Worm (Caenorhabditis elegans): ENCODE data around the gene C06E1.11.

C06E1.11 gene

DNA sequence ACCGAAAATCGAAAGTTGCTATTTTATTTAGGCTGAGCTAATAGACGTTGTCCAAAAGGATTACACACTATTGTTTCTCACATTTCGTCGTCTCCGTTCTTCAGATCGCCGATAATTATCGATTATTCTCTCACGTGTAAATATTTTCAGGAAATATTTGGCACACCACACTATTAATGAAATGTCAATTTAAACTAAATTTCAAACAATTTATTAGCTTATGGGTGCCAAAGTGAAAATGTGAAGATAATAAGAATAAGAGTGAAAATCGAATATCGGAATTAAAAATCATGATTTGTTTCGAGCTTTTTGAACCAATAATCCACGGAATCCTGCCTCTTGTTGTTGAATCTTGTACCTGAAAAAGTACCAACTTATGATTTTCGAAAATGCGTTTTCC is at the start of gene C06E1.11:
TSS of gene C06E1.11 (minus strand) at position 101 of the 400 bp plus-strand sequence.
- TF ChIP-seq ZK546.5 (tag; optimal IDR thresholded peaks at IDR 0.05): no peak
- TF ChIP-seq C34F6.9 (tag; optimal IDR thresholded peaks at IDR 0.05): no peak
- no peak for TF ChIP-seq dmd-4 (tag; optimal IDR thresholded peaks at IDR 0.05)
- no peak for TF ChIP-seq mab-5 (tag; optimal IDR thresholded peaks at IDR 0.05)
- no peak for TF ChIP-seq snpc-4 (tag; optimal IDR thresholded peaks at IDR 0.05)
- TF ChIP-seq nhr-237 (tag; optimal IDR thresholded peaks at IDR 0.05): no peak
- no peak for TF ChIP-seq crh-2 (tag; optimal IDR thresholded peaks at IDR 0.05)
- no peak for TF ChIP-seq peb-1 (tag; optimal IDR thresholded peaks at IDR 0.05)
- TF ChIP-seq lin-39 (tag; optimal IDR thresholded peaks at IDR 0.05): no peak

DNA sequence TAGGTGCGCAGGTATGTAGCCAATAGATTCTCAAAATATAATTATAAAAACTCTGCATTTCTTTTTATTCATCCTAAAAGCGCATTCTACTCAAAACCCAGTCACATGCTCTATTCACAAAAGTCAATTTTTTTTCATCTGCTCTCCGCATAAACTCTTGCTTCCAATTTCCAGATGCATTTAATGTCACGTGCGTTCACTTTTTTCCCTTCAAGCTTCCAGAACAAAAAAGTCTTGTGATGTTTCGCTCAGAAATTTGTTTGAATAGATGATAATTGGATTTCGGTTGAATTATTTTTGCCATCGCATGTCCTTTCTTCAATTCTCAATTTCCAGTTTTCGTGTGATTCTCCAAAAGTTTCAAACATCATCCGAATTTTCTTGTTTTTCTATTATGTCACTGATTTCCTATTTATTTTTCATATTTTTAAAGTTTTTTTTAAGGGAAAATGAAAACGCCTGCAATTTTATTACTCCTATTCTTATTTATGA is 48.5 kb upstream of the C06E1.11 start, which contains the start of gene F22B7.1:
TSS of gene F22B7.1 (plus strand) at position 442 of the 492 bp plus-strand sequence.
- TF ChIP-seq aly-2 (tag; optimal IDR thresholded peaks at IDR 0.05) (no peak), lsy-2 (tag; optimal IDR thresholded peaks at IDR 0.05) (peak in 1 of 2 experiments; percentile 60), ceh-82 (tag; optimal IDR thresholded peaks at IDR 0.05) (no peak), C34F6.9 (tag; optimal IDR thresholded peaks at IDR 0.05) (peak; percentile 26)

DNA sequence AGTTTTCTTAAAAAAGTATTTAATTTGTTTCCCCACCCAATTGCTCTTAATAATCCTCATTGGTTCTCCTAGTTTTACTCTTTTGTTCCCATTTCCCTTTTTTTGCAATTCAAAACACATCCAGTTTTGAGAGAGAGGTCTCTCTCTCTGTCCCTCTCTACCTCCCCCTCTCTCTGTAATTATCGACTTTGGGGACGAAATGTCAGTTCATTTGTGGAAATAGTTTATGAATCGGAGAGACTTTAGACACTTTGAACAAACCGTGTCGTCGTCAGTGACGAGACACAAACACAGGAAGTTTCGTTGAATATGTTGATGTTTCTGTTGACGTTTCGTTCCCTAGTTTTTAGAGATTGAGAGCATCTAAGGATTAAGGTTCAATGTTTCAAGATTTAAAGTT is 46.7 kb upstream of the C06E1.11 start:
- no peak for TF ChIP-seq nhr-11 (tag; optimal IDR thresholded peaks at IDR 0.05)
- TF ChIP-seq R02D3.7 (tag; optimal IDR thresholded peaks at IDR 0.05): no peak
- TF ChIP-seq nhr-25 (tag; optimal IDR thresholded peaks at IDR 0.05): peak; percentile 28
- no peak for TF ChIP-seq lin-13 (GFP tag; optimal IDR thresholded peaks at IDR 0.05)

DNA sequence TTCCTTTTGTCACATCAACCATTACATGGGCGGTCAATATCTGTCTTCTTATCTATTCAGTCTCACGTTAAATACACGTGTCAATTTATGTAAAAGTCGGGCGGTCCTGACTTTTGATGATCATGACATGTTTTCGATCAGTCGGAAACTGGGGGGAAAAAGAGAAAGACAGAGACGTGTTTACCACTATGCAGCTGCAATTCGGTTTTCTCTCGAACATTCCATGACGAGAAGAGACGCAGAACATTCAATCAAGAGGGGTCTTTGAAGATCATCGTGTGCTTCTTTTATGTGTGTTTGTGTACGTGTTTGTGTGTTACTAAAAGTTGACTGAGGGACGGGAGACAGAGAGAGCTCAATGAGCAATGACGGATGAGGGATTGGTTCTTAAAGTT is 41.9 kb upstream of the C06E1.11 start:
- no peak for TF ChIP-seq unc-39 (tag; optimal IDR thresholded peaks at IDR 0.05)
- peak; percentile 97 for TF ChIP-seq nhr-25 (tag; optimal IDR thresholded peaks at IDR 0.05)
- TF ChIP-seq nhr-237 (tag; optimal IDR thresholded peaks at IDR 0.05): no peak
- peak; percentile 97 for TF ChIP-seq nhr-129 (tag; optimal IDR thresholded peaks at IDR 0.05)
- TF ChIP-seq unc-62 (GFP tag; optimal IDR thresholded peaks at IDR 0.05): peak; percentile 59
- TF ChIP-seq dmd-4 (tag; optimal IDR thresholded peaks at IDR 0.05): no peak
- no peak for TF ChIP-seq elt-3 (tag; optimal IDR thresholded peaks at IDR 0.05)
- TF ChIP-seq skn-1 (tag; optimal IDR thresholded peaks at IDR 0.05): no peak
- TF ChIP-seq lin-11 (tag; optimal IDR thresholded peaks at IDR 0.05): peak; percentile 53
- no peak for TF ChIP-seq elt-1 (tag; optimal IDR thresholded peaks at IDR 0.05)
- TF ChIP-seq sem-4 (tag; optimal IDR thresholded peaks at IDR 0.05): peak; percentile 92
- no peak for TF ChIP-seq ztf-11 (tag; optimal IDR thresholded peaks at IDR 0.05)
- TF ChIP-seq sma-3 (GFP tag; optimal IDR thresholded peaks at IDR 0.05): peak; percentile 97
- no peak for TF ChIP-seq ztf-1 (GFP tag; conservative IDR thresholded peaks at IDR 0.05)
- no peak for TF ChIP-seq R02D3.7 (tag; optimal IDR thresholded peaks at IDR 0.05)
- TF ChIP-seq C34F6.9 (tag; optimal IDR thresholded peaks at IDR 0.05): peak; percentile 96
- peak; percentile 98 for TF ChIP-seq F13H6.1 (tag; optimal IDR thresholded peaks at IDR 0.05)
- TF ChIP-seq mdl-1 (tag; optimal IDR thresholded peaks at IDR 0.05): peak in 1 of 2 experiments; percentile 84
- TF ChIP-seq ceh-16 (tag; optimal IDR thresholded peaks at IDR 0.05): no peak
- no peak for TF ChIP-seq nhr-23 (tag; optimal IDR thresholded peaks at IDR 0.05)
- TF ChIP-seq nhr-12 (tag; optimal IDR thresholded peaks at IDR 0.05): no peak
- peak; percentile 53 for TF ChIP-seq mab-5 (tag; optimal IDR thresholded peaks at IDR 0.05)
- no peak for TF ChIP-seq ZK546.5 (tag; optimal IDR thresholded peaks at IDR 0.05)
- TF ChIP-seq unc-55 (GFP tag; optimal IDR thresholded peaks at IDR 0.05): peak; percentile 95
- peak; percentile 93 for TF ChIP-seq nhr-6 (tag; optimal IDR thresholded peaks at IDR 0.05)
- no peak for TF ChIP-seq lin-39 (tag; optimal IDR thresholded peaks at IDR 0.05)
- no peak for TF ChIP-seq peb-1 (tag; optimal IDR thresholded peaks at IDR 0.05)
- no peak for TF ChIP-seq nhr-10 (tag; optimal IDR thresholded peaks at IDR 0.05)
- peak; percentile 95 for TF ChIP-seq sma-9 (GFP tag; optimal IDR thresholded peaks at IDR 0.05)
- TF ChIP-seq sma-9 (tag; optimal IDR thresholded peaks at IDR 0.05): no peak
- peak; percentile 79 for TF ChIP-seq lin-13 (GFP tag; optimal IDR thresholded peaks at IDR 0.05)
- peak; percentile 28 to 91 for TF ChIP-seq lsy-2 (tag; optimal IDR thresholded peaks at IDR 0.05)
- no peak for TF ChIP-seq nhr-11 (tag; optimal IDR thresholded peaks at IDR 0.05)
- peak; percentile 45 for TF ChIP-seq blmp-1 (tag; optimal IDR thresholded peaks at IDR 0.05; ENCODE audit: insufficient read depth)
- no peak for TF ChIP-seq nhr-77 (tag; optimal IDR thresholded peaks at IDR 0.05)
- peak; percentile 99 for TF ChIP-seq crh-2 (tag; optimal IDR thresholded peaks at IDR 0.05)
- TF ChIP-seq egl-27 (tag; optimal IDR thresholded peaks at IDR 0.05): peak; percentile 53
- TF ChIP-seq ztf-4 (tag; optimal IDR thresholded peaks at IDR 0.05): peak; percentile 93
- TF ChIP-seq fos-1 (tag; optimal IDR thresholded peaks at IDR 0.05): peak; percentile 83
- no peak for TF ChIP-seq alr-1 (tag; optimal IDR thresholded peaks at IDR 0.05)
- peak; percentile 82 for TF ChIP-seq gmeb-1 (tag; optimal IDR thresholded peaks at IDR 0.05)
- peak; percentile 54 for TF ChIP-seq zag-1 (tag; optimal IDR thresholded peaks at IDR 0.05)
- TF ChIP-seq aly-2 (tag; optimal IDR thresholded peaks at IDR 0.05): no peak
- TF ChIP-seq snpc-4 (tag; optimal IDR thresholded peaks at IDR 0.05): peak; percentile 31
- TF ChIP-seq nhr-21 (tag; optimal IDR thresholded peaks at IDR 0.05): peak; percentile 97
- peak; percentile 67 for TF ChIP-seq ama-1 (optimal IDR thresholded peaks at IDR 0.05)

Data from whole organism, L2 larva.